Worm (Caenorhabditis elegans) whole organism, midembryonic: ENCODE results near the gene C32D5.14.
A peak's percentile ranks its signal among the peaks of the same experiment; 100 is the strongest.

Experiments
- T22C8.4 ChIP-seq: fragments of 200-800 bp; sonication (Bioruptor generic); IDR thresholded peaks from 2 replicates; pipeline ENCODE4 v1.3.6; 2022; ENCODE audit warnings: missing genetic modification characterization, missing compliant biosample characterization
- cog-1 ChIP-seq: sonication (generic microtip); optimal IDR thresholded peaks from 2 replicates; lab custom pipeline; 2016; ENCODE audit warnings: missing genetic modification characterization, missing compliant biosample characterization
- flt-1 ChIP-seq: fragments of 200-800 bp; sonication (Bioruptor generic); IDR thresholded peaks from 2 replicates; pipeline ENCODE4 v1.3.6; 2022; ENCODE audit warnings: missing genetic modification characterization, missing compliant biosample characterization
- ref-1 ChIP-seq: fragments of 200-800 bp; sonication (Bioruptor generic); conservative IDR thresholded peaks from 2 replicates; pipeline ENCODE4 v1.3.6; 2022; ENCODE audit warnings: missing genetic modification reagents, missing genetic modification characterization, missing compliant biosample characterization
- tab-1 ChIP-seq: fragments of 200-800 bp; sonication (Bioruptor generic); IDR thresholded peaks from 2 replicates; pipeline ENCODE4 v1.3.6; 2022; ENCODE audit warnings: missing genetic modification characterization, missing compliant biosample characterization
- ztf-29 ChIP-seq: fragments of 200-800 bp; sonication (Bioruptor generic); IDR thresholded peaks from 2 replicates; pipeline ENCODE4 v1.3.6; 2022; ENCODE audit warnings: missing genetic modification reagents, missing genetic modification characterization, missing compliant biosample characterization

The C32D5.14 gene

ce11 chrII:6380866-6381265, 45.6 kb downstream of the C32D5.14 start, which contains the start of gene F58F12.12:
Gene F58F12.12, plus strand, starts transcription at chrII:6381166.
- TF ChIP-seq ref-1: no peak
- TF ChIP-seq cog-1: no peak
- no peak for TF ChIP-seq T22C8.4
- no peak for TF ChIP-seq ztf-29 (GFP tag; lab: Robert Waterston, UW)
- TF ChIP-seq tab-1 (GFP tag; lab: Robert Waterston, UW): no peak
- TF ChIP-seq flt-1: no peak

DNA sequence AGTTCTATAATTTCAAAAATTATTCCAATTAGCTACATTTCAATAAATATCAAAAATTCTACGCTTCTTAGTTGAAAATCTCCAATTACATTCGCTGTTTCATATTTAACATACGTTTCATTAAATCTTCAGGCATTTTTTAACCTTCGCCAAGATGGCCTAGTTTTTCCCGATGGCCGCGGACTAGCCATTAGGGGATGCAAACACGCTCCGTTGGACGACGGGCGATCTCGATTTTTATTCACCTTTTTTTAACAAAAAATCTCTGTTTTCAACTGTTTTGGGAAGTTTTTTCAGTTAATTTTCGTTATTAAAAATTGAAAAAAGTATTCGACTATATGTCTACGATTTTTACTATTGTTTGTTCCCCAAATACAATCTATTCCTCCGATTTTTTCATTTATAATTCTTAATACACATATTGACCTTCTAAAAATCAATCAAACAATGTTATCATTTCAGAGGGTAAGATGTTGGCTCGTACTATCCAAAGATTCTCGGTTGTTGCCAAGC, 48.0 kb downstream of the C32D5.14 start, which contains the start of gene F58F12.1:
F58F12.1 (plus strand) TSS at position 463 of the 513 bp plus-strand sequence.
- no peak for TF ChIP-seq cog-1
- peak; percentile 47; the same call in 1 of the 2 replicates for TF ChIP-seq flt-1
